Worm (Caenorhabditis elegans) whole organism, L3 larva: ENCODE results near the gene shn-1.
A peak's percentile ranks its signal among the peaks of the same experiment; 100 is the strongest.

Experiments
- R02D3.7 ChIP-seq: fragments of 150-350 bp; optimal IDR thresholded peaks from 2 replicates; lab custom pipeline; 2014; ENCODE audit warnings: missing biosample characterization, missing genetic modification characterization
- ama-1 ChIP-seq: fragments of 150-350 bp; optimal IDR thresholded peaks from 2 replicates; lab custom pipeline; 2018
- ceh-82 ChIP-seq: fragments of 150-350 bp; optimal IDR thresholded peaks from 2 replicates; lab custom pipeline; 2014; ENCODE audit warnings: missing biosample characterization, missing genetic modification characterization
- egl-5 ChIP-seq: fragments of 150-350 bp; optimal IDR thresholded peaks from 2 replicates; lab custom pipeline; 2017; ENCODE audit warnings: missing biosample characterization, missing genetic modification reagents, missing genetic modification characterization, inconsistent platforms
- elt-2 ChIP-seq: sonication (generic microtip); optimal IDR thresholded peaks from 2 replicates; lab custom pipeline; 2016; ENCODE audit warnings: missing genetic modification reagents, mild to moderate bottlenecking, missing genetic modification characterization, missing compliant biosample characterization
- lin-15B ChIP-seq: fragments of 150-350 bp; optimal IDR thresholded peaks from 2 replicates; lab custom pipeline; 2014; ENCODE audit warnings: missing biosample characterization, missing genetic modification characterization
- lin-39 ChIP-seq: fragments of 150-350 bp; optimal IDR thresholded peaks from 2 replicates; lab custom pipeline; 2018; ENCODE audit warnings: missing biosample characterization, missing genetic modification reagents, missing genetic modification characterization
- nhr-237 ChIP-seq: fragments of 150-350 bp; optimal IDR thresholded peaks from 2 replicates; lab custom pipeline; 2014; ENCODE audit warnings: missing biosample characterization, missing genetic modification characterization
- nhr-25 ChIP-seq: sonication (generic microtip); optimal IDR thresholded peaks from 2 replicates; lab custom pipeline; 2017; ENCODE audit warnings: missing biosample characterization, missing genetic modification characterization
- pha-4 ChIP-seq: fragments of 150-350 bp; optimal IDR thresholded peaks from 2 replicates; lab custom pipeline; 2014; ENCODE audit warnings: missing biosample characterization, missing genetic modification reagents, missing genetic modification characterization
- skn-1 ChIP-seq: fragments of 150-350 bp; optimal IDR thresholded peaks from 2 replicates; lab custom pipeline; 2014; ENCODE audit warnings: missing biosample characterization, missing genetic modification characterization
- tbx-2 ChIP-seq: sonication (generic microtip); optimal IDR thresholded peaks from 2 replicates; lab custom pipeline; 2016; ENCODE audit warnings: mild to moderate bottlenecking, missing genetic modification characterization, missing compliant biosample characterization
- ztf-11 ChIP-seq: fragments of 150-350 bp; optimal IDR thresholded peaks from 2 replicates; lab custom pipeline; 2014; ENCODE audit warnings: missing biosample characterization, missing genetic modification characterization

- TF ChIP-seq ama-1 (lab: Kevin White, UChicago) (no peak), nhr-25 (tag; lab: Kevin White, UChicago) (peak; percentile 17), ceh-82 (tag; lab: Kevin White, UChicago) (no peak), lin-15B (tag; lab: Kevin White, UChicago) (peak; percentile 46), R02D3.7 (tag; lab: Kevin White, UChicago) (peak; percentile 85), elt-2 (tag; lab: Kevin White, UChicago) (no peak), lin-39 (tag; lab: Kevin White, UChicago) (peak; percentile 67), skn-1 (tag; lab: Kevin White, UChicago) (no peak), nhr-237 (tag; lab: Kevin White, UChicago) (no peak), pha-4 (tag; lab: Kevin White, UChicago) (no peak), egl-5 (tag; lab: Kevin White, UChicago) (no peak), ztf-11 (tag; lab: Kevin White, UChicago) (no peak), tbx-2 (no peak)
These were observed 49.5 kb upstream of the shn-1 start, which contains the start of gene VW02B12L.2 for ce11 chrII:11440265-11440664.
